Worm (Caenorhabditis elegans) whole organism, L4/young adult: ENCODE results near the gene clec-42.
"Not testable (repeated sequence)": the region's sequence is repeated elsewhere in the genome, so short reads cannot be mapped to it uniquely, and the experiment has no call there.

ENCODE experiments used
- W03F9.2 ChIP-seq: fragments of 150-350 bp; optimal IDR thresholded peaks from 2 replicates; lab custom pipeline; 2014; ENCODE audit warnings: missing biosample characterization, missing genetic modification characterization
- dao-5 ChIP-seq: sonication (generic microtip); optimal IDR thresholded peaks from 2 replicates; lab custom pipeline; 2016; ENCODE audit warnings: missing genotype, missing genetic modification characterization, moderate library complexity, missing compliant biosample characterization
- him-1 ChIP-seq: sonication (generic microtip); optimal IDR thresholded peaks from 2 replicates; lab custom pipeline; 2016; ENCODE audit warnings: missing genotype, missing genetic modification reagents, missing genetic modification characterization, missing compliant biosample characterization

clec-42 gene

DNA sequence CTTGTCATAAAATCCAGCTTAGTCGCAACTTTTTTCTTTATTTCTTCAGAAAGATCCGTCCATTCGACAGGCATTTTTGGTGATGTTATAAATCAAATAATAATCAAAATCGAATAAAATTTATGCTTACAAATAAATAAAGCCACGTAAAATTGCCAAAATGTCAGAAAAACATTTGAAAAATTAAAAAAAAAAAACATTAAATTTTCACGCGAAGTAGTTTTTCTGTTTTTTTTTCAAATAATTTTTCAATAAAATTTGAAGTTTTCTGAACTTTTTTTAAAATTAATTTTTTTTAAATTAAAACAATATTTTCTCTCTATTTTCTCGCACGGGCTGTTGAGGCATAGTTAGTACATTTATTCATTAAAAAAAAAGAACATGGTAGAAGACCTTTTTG is 12.6 kb upstream of the clec-42 start, which contains the start of gene C31G12.4:
TSS of gene C31G12.4 (minus strand) at position 101 of the 400 bp plus-strand sequence.
- TF ChIP-seq him-1 (tag; lab: Kevin White, UChicago) (no peak), W03F9.2 (no peak), dao-5 (no peak)

DNA sequence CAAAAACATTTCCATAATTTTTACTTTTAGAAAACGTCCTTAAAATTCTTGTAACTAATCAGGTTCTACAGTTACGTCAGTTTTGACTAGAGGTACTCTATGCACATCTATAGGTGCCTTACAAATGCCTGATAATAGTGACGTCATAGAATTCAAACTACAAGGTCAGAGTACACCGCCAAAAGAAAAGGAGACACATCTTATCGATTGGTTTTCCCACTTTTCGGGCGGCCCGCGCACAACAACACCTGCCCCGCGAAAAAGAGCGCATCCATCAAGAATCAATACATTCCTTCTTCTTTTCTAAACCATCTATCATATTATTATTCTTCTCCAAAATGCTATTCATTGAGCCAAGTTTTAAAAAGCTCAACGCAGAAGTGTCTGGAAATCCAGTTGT is 11.5 kb upstream of the clec-42 start, which contains the start of gene C31G12.1:
TSS of gene C31G12.1 (plus strand) at position 301 of the 400 bp plus-strand sequence.
- TF ChIP-seq dao-5 = no peak
- no peak for TF ChIP-seq him-1 (tag; lab: Kevin White, UChicago)
- no peak for TF ChIP-seq W03F9.2

DNA sequence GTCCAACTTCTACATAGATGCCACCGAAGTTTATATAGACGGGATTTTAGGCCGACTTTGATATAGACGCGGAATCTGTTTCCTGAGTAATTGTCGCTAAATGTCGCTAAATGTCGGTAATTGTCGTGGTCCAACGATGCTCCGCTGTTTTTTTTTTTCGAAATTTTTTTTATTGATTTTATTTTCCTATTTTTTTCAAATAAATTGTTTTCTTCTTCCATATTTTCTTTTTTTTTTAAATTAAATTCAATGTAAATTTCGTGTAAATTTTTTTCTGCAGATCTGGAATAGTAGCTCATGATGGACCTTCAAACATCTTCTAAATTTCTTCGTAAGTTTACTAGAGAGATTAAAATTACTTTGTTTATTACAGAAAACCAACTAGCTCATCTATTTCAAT is 6.3 kb upstream of the clec-42 start, which contains the start of gene C31G12.3:
TSS of gene C31G12.3 (plus strand) at position 301 of the 400 bp plus-strand sequence.
- TF ChIP-seq dao-5 = no peak
- no peak for TF ChIP-seq him-1 (tag; lab: Kevin White, UChicago)
- TF ChIP-seq W03F9.2 = no peak

DNA sequence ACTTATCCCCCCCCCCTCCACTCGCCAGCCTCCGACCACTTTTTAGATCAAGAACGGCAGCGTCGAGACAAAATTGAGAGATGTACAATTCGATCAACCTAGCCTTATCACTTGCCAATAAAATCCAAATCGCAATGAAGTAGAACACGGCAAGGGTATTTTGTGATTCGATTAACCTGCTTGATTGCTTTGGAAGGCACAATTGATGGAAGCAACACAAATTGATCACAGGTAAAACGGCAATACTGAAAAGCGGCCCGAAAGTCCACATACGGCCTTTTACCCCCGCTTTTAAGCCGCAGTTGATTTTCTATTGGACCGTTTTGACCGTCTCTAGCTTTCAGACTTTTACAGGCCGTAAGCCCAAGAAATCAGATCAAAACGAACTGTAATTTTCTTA is 2.9 kb upstream of the clec-42 start, which contains the start of gene clec-245:
TSS of gene clec-245 (minus strand) at position 101 of the 400 bp plus-strand sequence.
- no peak for TF ChIP-seq him-1 (tag; lab: Kevin White, UChicago)
- no peak for TF ChIP-seq dao-5
- TF ChIP-seq W03F9.2 = no peak

DNA sequence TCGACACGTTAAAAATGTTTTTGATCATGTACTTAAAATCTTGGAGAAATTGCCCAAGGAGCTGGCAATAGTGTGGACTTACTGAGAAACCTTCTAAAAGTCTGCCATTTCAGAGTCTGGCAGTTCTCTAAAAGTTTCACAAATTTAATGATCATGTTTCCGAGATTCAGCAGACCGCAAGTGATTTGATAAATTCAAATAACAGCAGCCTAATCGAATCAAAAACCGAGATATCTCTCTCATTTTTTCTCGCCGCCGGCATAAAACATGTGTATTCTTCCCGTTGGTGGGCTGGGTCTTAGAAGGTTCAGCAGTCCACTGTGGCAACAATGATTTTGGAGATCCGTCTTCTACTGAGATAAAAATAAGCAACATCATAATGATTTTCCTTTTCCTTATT is 2.0 kb upstream of the clec-42 start, which contains the start of gene clec-246:
TSS of gene clec-246 (plus strand) at position 301 of the 400 bp plus-strand sequence.
- TF ChIP-seq dao-5 (no peak), W03F9.2 (no peak), him-1 (tag; lab: Kevin White, UChicago) (no peak)

DNA sequence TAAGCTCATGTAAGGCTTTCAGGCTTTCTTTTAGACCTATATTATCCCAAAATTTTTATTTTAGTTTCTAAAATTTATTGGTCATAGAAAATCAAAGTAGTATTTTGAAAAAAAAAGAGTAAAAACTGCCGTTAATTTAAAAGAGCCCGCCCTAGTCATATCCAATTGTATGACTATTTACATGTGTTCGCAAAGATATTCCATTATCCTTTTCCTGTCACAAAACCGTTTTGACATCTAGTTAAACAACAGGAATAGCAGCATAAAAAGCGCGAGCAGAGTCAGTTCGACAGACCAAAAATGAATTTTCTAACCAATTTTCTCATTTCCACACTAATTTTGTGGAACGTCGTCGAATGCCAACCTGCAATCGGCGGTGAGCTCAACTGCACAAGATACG is 3.8 kb downstream of the clec-42 start, which contains the start of gene F16H6.3:
TSS of gene F16H6.3 (plus strand) at position 301 of the 400 bp plus-strand sequence.
- TF ChIP-seq dao-5 (no peak), him-1 (tag; lab: Kevin White, UChicago) (no peak), W03F9.2 (no peak)

DNA sequence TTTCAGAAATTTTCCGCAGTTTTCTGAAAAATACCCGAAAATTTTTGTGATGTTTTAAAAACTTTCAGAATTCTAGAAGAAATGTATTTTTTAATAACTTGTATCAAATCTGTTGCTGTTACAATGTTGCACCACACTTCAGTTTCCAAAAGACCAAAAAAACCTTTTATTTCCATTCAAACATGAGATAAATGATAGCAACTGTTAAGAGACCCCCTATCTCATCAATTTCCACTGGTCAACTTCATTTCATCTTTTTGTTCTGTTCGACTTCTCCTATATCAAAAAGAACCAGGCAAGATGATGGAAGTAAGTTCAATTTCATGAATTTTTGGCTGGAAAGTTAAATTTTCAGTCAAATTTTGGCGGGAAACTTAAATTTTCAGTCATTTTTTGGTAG is 7.2 kb downstream of the clec-42 start, which contains the start of gene F16H6.4:
TSS of gene F16H6.4 (plus strand) at position 301 of the 400 bp plus-strand sequence.
- TF ChIP-seq dao-5 (no peak), W03F9.2 (no peak), him-1 (tag; lab: Kevin White, UChicago) (no peak)

DNA sequence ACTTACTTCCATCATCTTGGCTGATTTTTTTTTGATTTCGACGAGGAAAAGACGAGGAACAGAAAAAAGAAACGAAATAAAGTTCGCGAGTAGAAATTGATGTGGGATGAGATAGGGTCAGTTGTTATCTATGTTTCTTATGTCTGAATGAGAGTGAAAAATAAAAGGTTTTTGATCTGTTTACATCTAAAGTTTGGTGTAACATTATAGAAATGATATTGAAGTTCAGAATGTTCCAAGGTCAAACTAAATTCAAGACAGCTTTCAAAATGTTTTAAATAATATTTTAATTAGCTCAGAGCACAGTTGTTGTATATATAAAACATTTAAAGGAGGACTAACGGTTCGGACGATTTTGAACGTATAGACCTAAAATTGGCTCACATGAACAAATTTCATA is 17.9 kb downstream of the clec-42 start, which contains the start of gene F16H6.7:
TSS of gene F16H6.7 (minus strand) at position 101 of the 400 bp plus-strand sequence.
- no peak for TF ChIP-seq him-1 (tag; lab: Kevin White, UChicago)
- no peak for TF ChIP-seq dao-5
- no peak for TF ChIP-seq W03F9.2

DNA sequence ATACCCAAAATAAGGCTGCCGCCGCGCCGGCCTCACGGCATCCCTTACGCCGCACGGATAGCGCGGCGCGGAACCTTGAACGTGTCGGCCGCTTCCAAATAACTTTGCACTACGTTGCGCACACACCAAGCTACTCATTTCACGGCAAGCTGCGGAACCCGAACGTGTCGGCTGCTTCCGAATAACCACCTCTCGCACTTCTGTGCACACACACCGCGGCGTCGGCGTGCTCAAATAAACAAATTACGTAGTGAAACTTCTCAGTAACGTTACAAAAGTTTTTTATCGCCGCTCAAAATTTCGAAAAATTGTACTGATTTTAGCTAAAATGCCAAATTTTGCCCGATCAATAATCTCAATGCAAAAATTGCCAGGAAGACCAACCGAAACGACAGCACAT is 21.6 kb downstream of the clec-42 start:
- TF ChIP-seq dao-5 (no peak), W03F9.2 (no peak), him-1 (tag; lab: Kevin White, UChicago) (no peak)

DNA sequence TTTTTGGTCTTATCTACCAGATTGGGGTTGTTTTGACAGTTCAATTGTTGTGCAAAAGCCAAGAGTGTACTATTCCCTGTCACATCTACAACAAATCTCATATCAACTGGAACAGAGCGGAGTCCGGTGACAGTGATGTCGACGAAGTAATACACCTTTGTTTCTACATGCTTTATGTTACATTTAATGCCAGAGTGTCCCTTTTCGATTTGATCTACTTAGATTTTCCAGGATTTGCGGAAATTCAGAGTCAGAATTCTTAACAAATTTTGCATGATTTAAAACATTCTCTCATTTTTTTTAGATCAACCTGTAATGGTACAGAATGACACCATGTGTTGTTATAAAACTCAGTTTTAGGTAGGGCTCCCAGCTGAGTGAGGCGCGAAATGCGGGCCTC is 25.0 kb downstream of the clec-42 start, which contains the start of gene F16H6.8:
TSS of gene F16H6.8 (minus strand) at position 101 of the 400 bp plus-strand sequence.
- TF ChIP-seq dao-5; him-1 (tag; lab: Kevin White, UChicago); W03F9.2: not testable (repeated sequence)

DNA sequence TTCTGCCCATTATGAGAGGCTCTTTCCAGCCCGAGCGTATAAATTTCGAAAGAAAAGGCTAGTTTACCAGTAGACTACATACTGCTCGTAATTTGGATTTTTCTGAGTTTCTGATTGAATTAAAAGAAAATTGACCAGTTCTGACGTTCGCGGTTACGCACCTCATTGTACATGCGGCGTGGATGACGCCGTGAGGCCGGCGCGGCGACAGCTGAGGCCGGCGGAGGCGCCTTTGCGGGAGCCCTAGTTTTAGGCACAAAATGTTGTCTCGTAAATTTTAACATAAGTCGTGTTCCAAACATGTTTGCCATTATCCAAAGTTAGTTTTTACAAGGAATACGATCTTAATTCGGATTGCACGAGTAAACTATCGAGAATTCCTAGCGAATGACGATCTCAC is 25.6 kb downstream of the clec-42 start, which contains the start of gene F16H6.9:
TSS of gene F16H6.9 (plus strand) at position 301 of the 400 bp plus-strand sequence.
- TF ChIP-seq W03F9.2; him-1 (tag; lab: Kevin White, UChicago); dao-5: not testable (repeated sequence)

DNA sequence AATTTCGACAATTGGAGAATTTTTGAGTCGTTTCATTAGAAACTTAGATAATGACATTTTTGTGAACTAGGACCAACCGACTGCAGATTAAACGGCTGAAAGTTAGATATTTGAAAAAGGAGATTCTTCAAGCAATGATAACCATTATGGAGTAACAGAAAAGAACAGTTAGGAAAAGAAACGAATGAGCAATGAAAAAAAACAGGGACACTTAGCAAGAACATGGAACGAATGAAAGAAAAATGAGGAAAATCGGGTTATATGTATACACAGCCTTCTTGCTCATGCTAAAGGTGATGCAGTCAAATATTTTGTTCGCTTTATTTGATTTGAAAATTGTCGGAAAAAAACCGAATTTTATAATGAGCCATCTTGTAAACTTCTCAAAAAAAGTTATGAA is 33.1 kb downstream of the clec-42 start, which contains the start of gene F16H6.10:
TSS of gene F16H6.10 (minus strand) at position 101 of the 400 bp plus-strand sequence.
- TF ChIP-seq W03F9.2 (no peak), dao-5 (no peak), him-1 (tag; lab: Kevin White, UChicago) (no peak)

DNA sequence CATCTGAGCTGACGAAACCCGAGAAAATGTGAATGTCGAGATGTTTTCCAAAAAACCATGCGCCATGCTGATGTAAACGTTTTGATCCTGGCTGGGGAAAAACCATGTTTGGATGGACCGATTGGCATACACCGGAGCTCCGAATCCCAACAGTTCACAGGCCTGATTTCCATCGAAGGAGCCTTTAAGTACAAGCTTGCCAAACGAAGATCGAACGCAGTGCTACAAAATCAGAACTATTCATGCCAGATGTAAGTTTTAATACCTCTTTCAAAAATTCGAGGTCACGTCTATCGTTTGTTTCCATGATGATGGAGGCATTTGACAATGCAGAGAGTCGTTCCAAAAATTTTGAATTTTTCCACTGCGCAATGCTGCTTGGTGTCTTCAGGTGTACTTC is 44.6 kb downstream of the clec-42 start:
- TF ChIP-seq dao-5 = no peak
- TF ChIP-seq W03F9.2 = no peak
- TF ChIP-seq him-1 (tag; lab: Kevin White, UChicago) = no peak

DNA sequence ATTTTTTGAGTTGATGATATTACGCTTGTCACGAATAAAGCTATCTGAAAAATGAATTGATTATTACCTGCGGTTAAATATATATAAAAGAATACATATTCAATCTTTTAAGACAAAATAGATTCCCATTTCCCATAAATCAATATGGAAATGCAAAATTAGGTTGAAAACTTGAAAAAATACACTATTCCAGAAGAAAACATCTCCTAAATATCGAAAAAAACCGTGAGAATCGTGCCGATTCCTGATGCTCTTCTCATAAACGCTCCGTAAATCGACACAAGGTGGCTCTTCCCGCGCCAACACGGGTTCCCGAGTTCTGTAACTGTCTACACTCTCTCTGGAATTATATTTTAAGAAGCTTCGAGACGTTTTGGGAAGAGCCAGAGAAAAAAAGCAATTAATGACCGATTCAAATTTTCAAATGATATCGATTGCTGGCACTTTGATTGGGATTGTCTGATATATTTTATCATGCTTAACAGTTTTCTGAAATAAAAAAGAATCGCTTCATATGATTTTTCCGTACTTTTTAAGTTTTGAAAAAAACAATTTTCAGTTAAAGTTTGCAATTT is 45.6 kb downstream of the clec-42 start, which contains the start of gene R10E8.3:
TSS of gene R10E8.3 (minus strand) at position 51 of the 575 bp plus-strand sequence.
- no peak for TF ChIP-seq W03F9.2
- TF ChIP-seq dao-5 = no peak
- no peak for TF ChIP-seq him-1 (tag; lab: Kevin White, UChicago)

DNA sequence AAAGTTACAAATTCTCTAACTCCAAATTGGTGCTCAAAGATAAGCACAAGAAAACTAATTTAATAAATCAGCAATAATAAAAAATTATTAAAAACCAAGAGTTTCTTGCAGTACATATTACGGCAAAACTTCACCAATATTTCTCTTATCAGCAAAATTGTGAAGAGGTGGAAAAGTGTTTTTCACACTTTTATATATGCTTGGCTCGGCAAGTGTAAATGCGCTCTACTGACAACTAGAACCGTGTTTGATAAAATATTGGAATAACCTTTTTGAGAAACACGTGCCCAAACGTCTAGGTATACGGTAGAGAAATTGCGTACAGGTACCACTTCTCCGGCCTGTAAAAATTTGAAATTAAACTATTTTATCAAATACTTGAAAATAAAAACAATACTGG is 50.1 kb downstream of the clec-42 start, which contains the start of gene R10E8.8:
TSS of gene R10E8.8 (minus strand) at position 343 of the 400 bp plus-strand sequence.
- TF ChIP-seq dao-5 (no peak), W03F9.2 (peak; percentile 30), him-1 (tag; lab: Kevin White, UChicago) (no peak)
